Worm (Caenorhabditis elegans): ENCODE results near the gene T16G12.6.

ce11 chrIII:10060573-10060972 lies 8.8 kb upstream of the T16G12.6 start, which contains the start of gene T16G12.13:
- TF ChIP-seq ZK185.1 (tag; optimal IDR thresholded peaks at IDR 0.05; ENCODE audit: poor library complexity, severe bottlenecking) (no peak), ztf-6 (GFP tag; IDR thresholded peaks at IDR 0.05) (no peak), snpc-1.1 (tag; optimal IDR thresholded peaks at IDR 0.05; ENCODE audit: insufficient read depth) (no peak), rpc-1 (optimal IDR thresholded peaks at IDR 0.05) (no peak), rpc-1 (tag; optimal IDR thresholded peaks at IDR 0.05) (no peak)
